Worm (Caenorhabditis elegans): Measurements from ENCODE around the gene clec-217.

clec-217 gene

DNA sequence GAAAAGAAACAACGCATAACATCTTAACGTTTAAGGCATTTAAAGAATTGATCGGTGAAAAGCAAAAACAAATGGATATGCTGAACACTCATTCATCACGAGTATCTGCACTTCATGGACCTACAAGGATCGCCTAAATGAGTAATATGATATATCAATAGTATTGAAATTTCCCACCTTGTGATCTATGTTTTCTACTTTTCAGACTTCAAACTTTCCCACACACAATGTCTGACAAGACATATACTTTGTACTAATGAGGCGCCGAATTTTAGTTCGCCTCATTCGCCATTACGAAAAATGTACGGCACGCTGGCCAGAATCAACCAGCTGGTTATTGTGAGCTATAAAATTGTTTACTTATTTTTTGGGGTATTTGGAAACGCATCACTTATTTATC is 31.9 kb downstream of the clec-217 start, which contains the start of gene srsx-6:
srsx-6 (plus strand) TSS at position 301 of the 400 bp plus-strand sequence.
- TF ChIP-seq fkh-4 (tag; optimal IDR thresholded peaks at IDR 0.05; ENCODE audit: borderline replicate concordance) (no peak), ceh-82 (tag; optimal IDR thresholded peaks at IDR 0.05) (no peak), lin-13 (GFP tag; optimal IDR thresholded peaks at IDR 0.05) (no peak), nhr-47 (tag; optimal IDR thresholded peaks at IDR 0.05) (no peak), ceh-8 (GFP tag; optimal IDR thresholded peaks at IDR 0.05) (no peak), F16B12.6 (tag; optimal IDR thresholded peaks at IDR 0.05) (no peak), vab-15 (tag; optimal IDR thresholded peaks at IDR 0.05) (no peak)

DNA sequence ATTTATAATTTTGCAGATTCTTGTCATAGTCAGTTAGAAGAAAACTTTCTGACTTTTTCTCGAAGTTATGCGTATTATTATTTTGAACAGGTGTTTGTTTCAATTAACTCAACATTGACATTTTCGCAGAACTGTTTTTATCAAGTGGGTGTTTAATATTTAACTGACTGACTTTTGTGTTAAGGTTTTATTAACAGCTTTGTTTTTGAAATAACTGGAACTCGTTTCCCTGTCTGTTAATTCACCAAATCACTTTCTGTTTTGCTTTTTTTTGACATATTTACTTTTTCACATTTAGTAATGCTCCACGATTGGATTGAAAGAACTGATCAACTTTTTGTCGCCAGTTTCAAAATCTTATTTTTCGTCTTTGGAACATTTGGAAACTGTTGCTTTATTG is 33.2 kb downstream of the clec-217 start, which contains the start of gene srsx-7:
srsx-7 (plus strand) TSS at position 301 of the 400 bp plus-strand sequence.
- TF ChIP-seq nhr-84 (tag; optimal IDR thresholded peaks at IDR 0.05) = no peak
- TF ChIP-seq isw-1 (GFP tag; IDR thresholded peaks at IDR 0.05) = no peak
- TF ChIP-seq ceh-63 (GFP tag; optimal IDR thresholded peaks at IDR 0.05) = no peak
- no peak for TF ChIP-seq lsy-2 (tag; optimal IDR thresholded peaks at IDR 0.05)
- no peak for TF ChIP-seq swsn-7 (tag; optimal IDR thresholded peaks at IDR 0.05)
- TF ChIP-seq nhr-76 (tag; optimal IDR thresholded peaks at IDR 0.05) = no peak
- TF ChIP-seq dpl-1 (GFP tag; optimal IDR thresholded peaks at IDR 0.05) = no peak
- TF ChIP-seq nhr-19 (GFP tag; conservative IDR thresholded peaks at IDR 0.05) = no peak
- no peak for TF ChIP-seq ceh-90 (tag; optimal IDR thresholded peaks at IDR 0.05)
- no peak for TF ChIP-seq lir-3 (tag; optimal IDR thresholded peaks at IDR 0.05; ENCODE audit: poor library complexity)
- TF ChIP-seq C16A3.4 (tag; optimal IDR thresholded peaks at IDR 0.05) = no peak
- TF ChIP-seq hlh-17 (GFP tag; optimal IDR thresholded peaks at IDR 0.05; ENCODE audit: borderline replicate concordance) = no peak
- TF ChIP-seq sup-37 (GFP tag; optimal IDR thresholded peaks at IDR 0.05) = no peak
- no peak for TF ChIP-seq nhr-85 (tag)
- TF ChIP-seq ceh-8 (GFP tag; optimal IDR thresholded peaks at IDR 0.05) = no peak

DNA sequence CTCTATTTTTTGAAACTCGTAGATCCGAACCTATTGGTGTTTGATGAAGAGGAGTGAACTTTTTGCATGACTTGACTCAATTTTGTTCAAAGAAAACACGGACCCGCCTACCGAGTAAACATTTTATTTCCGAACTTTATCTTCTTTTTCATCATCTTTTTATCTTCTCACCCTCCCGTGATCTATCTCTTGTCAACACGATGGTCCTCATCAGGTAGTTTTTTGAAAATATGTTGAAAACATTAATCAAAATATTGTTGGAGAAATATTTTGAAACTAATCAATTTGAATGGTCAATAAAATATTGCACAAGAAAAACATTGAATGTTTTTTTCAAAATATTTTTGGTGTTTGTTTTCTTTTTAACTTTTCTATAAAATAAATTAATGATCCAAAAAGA is 50.2 kb downstream of the clec-217 start:
- no peak for TF ChIP-seq pqm-1 (tag; optimal IDR thresholded peaks at IDR 0.05)
- no peak for TF ChIP-seq unc-30 (tag; optimal IDR thresholded peaks at IDR 0.05)
- TF ChIP-seq rnt-1 (tag; optimal IDR thresholded peaks at IDR 0.05) = no peak
- no peak for TF ChIP-seq jun-1 (tag; optimal IDR thresholded peaks at IDR 0.05)
- no peak for TF ChIP-seq blmp-1 (tag; optimal IDR thresholded peaks at IDR 0.05)
- no peak for TF ChIP-seq snu-23 (GFP tag; optimal IDR thresholded peaks at IDR 0.05)

All from whole organism, L1 larva.